Worm (Caenorhabditis elegans): ENCODE results near the gene ugt-59.

Gene ugt-59

ce11 chrIV:10346948-10347347 lies 13.5 kb upstream of the ugt-59 start:
- TF ChIP-seq ceh-9 (tag; optimal IDR thresholded peaks at IDR 0.05), result no peak
- TF ChIP-seq fax-1 (tag; optimal IDR thresholded peaks at IDR 0.05), result no peak
- TF ChIP-seq ets-4 (tag; optimal IDR thresholded peaks at IDR 0.05), result no peak
- no peak for TF ChIP-seq nhr-11 (tag; optimal IDR thresholded peaks at IDR 0.05)
- TF ChIP-seq unc-55 (GFP tag; optimal IDR thresholded peaks at IDR 0.05), result no peak
- TF ChIP-seq nfya-1 (tag; optimal IDR thresholded peaks at IDR 0.05), result no peak
- no peak for TF ChIP-seq C08G9.2 (tag; optimal IDR thresholded peaks at IDR 0.05)
- TF ChIP-seq ceh-2 (tag; optimal IDR thresholded peaks at IDR 0.05), result no peak
- no peak for TF ChIP-seq tbx-2 (tag; optimal IDR thresholded peaks at IDR 0.05)
- TF ChIP-seq F13H6.1 (tag; optimal IDR thresholded peaks at IDR 0.05), result no peak
- no peak for TF ChIP-seq fkh-10 (GFP tag; optimal IDR thresholded peaks at IDR 0.05)
- no peak for TF ChIP-seq pha-4 (tag; optimal IDR thresholded peaks at IDR 0.05)
- no peak for TF ChIP-seq Y22D7AL.16 (tag; optimal IDR thresholded peaks at IDR 0.05)
- TF ChIP-seq sox-4 (tag; optimal IDR thresholded peaks at IDR 0.05), result no peak
- TF ChIP-seq unc-42 (tag; optimal IDR thresholded peaks at IDR 0.05), result no peak

ce11 chrIV:10347528-10347927 lies 12.9 kb upstream of the ugt-59 start:
- TF ChIP-seq sox-4 (tag; optimal IDR thresholded peaks at IDR 0.05) (no peak), pros-1 (tag; optimal IDR thresholded peaks at IDR 0.05) (no peak), fkh-10 (GFP tag; optimal IDR thresholded peaks at IDR 0.05) (no peak), ama-1 (optimal IDR thresholded peaks at IDR 0.05) (no peak), madf-2 (tag; optimal IDR thresholded peaks at IDR 0.05) (no peak), T23F11.4 (GFP tag; optimal IDR thresholded peaks at IDR 0.05) (no peak), unc-42 (tag; optimal IDR thresholded peaks at IDR 0.05) (peak; percentile 40), ceh-14 (tag; optimal IDR thresholded peaks at IDR 0.05) (peak; percentile 51), mec-3 (tag; optimal IDR thresholded peaks at IDR 0.05; ENCODE audit: borderline replicate concordance) (no peak)

- TF ChIP-seq ceh-24 (tag; optimal IDR thresholded peaks at IDR 0.05), result no peak
- TF ChIP-seq hlh-15 (tag; optimal IDR thresholded peaks at IDR 0.05), result no peak
- no peak for TF ChIP-seq sox-2 (GFP tag; IDR thresholded peaks at IDR 0.05)
- no peak for TF ChIP-seq hlh-13 (GFP tag; optimal IDR thresholded peaks at IDR 0.05)
- no peak for TF ChIP-seq unc-55 (GFP tag; optimal IDR thresholded peaks at IDR 0.05)
- TF ChIP-seq hlh-30 (tag; optimal IDR thresholded peaks at IDR 0.05; ENCODE audit: insufficient read depth), result no peak
- TF ChIP-seq ceh-2 (tag; optimal IDR thresholded peaks at IDR 0.05), result no peak
- no peak for TF ChIP-seq nhr-232 (tag; optimal IDR thresholded peaks at IDR 0.05)
- TF ChIP-seq hlh-6 (tag; optimal IDR thresholded peaks at IDR 0.05), result no peak
- no peak for TF ChIP-seq pha-4 (tag; optimal IDR thresholded peaks at IDR 0.05)
- TF ChIP-seq fkh-6 (tag; optimal IDR thresholded peaks at IDR 0.05), result no peak
- no peak for TF ChIP-seq K09A11.1 (tag; optimal IDR thresholded peaks at IDR 0.05; ENCODE audit: insufficient read depth)
- TF ChIP-seq C08G9.2 (tag; optimal IDR thresholded peaks at IDR 0.05), result no peak
- TF ChIP-seq gmeb-2 (tag; optimal IDR thresholded peaks at IDR 0.05), result no peak
- TF ChIP-seq ceh-22 (tag; optimal IDR thresholded peaks at IDR 0.05), result no peak
- no peak for TF ChIP-seq pat-9 (tag; optimal IDR thresholded peaks at IDR 0.05)
- TF ChIP-seq ceh-14 (tag; optimal IDR thresholded peaks at IDR 0.05), result no peak
- no peak for TF ChIP-seq ceh-18 (tag; optimal IDR thresholded peaks at IDR 0.05)
- no peak for TF ChIP-seq ceh-9 (tag; optimal IDR thresholded peaks at IDR 0.05)
Observed at ce11 chrIV:10349871-10350640, 10.4 kb upstream of the ugt-59 start, which contains the start of the genes unc-43 and Y43C5B.3. unc-43 (minus strand) TSS chrIV:10350217. Y43C5B.3 (plus strand) TSS chrIV:10350590.

ce11 chrIV:10352243-10352642 lies 8.2 kb upstream of the ugt-59 start, which contains the start of gene Y43C5B.2:
Y43C5B.2 (minus strand) TSS chrIV:10352343.
- TF ChIP-seq nhr-11 (tag; optimal IDR thresholded peaks at IDR 0.05) (no peak), ceh-6 (GFP tag; optimal IDR thresholded peaks at IDR 0.05) (no peak), sox-2 (GFP tag; IDR thresholded peaks at IDR 0.05) (no peak), lin-11 (tag; optimal IDR thresholded peaks at IDR 0.05) (no peak), C38D4.7 (GFP tag; optimal IDR thresholded peaks at IDR 0.05) (no peak), che-1 (tag; optimal IDR thresholded peaks at IDR 0.05) (no peak), pha-4 (tag; optimal IDR thresholded peaks at IDR 0.05) (no peak), ceh-48 (tag; optimal IDR thresholded peaks at IDR 0.05) (no peak), fkh-6 (tag; optimal IDR thresholded peaks at IDR 0.05) (no peak)

Measured in whole organism, late embryonic.